Worm (Caenorhabditis elegans): ENCODE data around the gene ZK354.2.
"Not testable (repeated sequence)": the region's sequence is repeated elsewhere in the genome, so short reads cannot be mapped to it uniquely, and the experiment has no call there.

Gene ZK354.2

ce11 chrIV:5290547-5290946 is 22.7 kb upstream of the ZK354.2 start, which contains the start of gene nlp-47:
TSS of gene nlp-47 (plus strand) at chrIV:5290847.
- TF ChIP-seq ztf-4 (tag; optimal IDR thresholded peaks at IDR 0.05) (no peak), nhr-11 (tag; optimal IDR thresholded peaks at IDR 0.05) (no peak), nhr-12 (tag; optimal IDR thresholded peaks at IDR 0.05) (no peak), sem-4 (tag; optimal IDR thresholded peaks at IDR 0.05) (no peak), nhr-129 (tag; optimal IDR thresholded peaks at IDR 0.05) (no peak), nhr-6 (tag; optimal IDR thresholded peaks at IDR 0.05) (no peak), lin-11 (tag; optimal IDR thresholded peaks at IDR 0.05) (no peak), unc-62 (GFP tag; optimal IDR thresholded peaks at IDR 0.05) (no peak), aly-2 (tag; optimal IDR thresholded peaks at IDR 0.05) (no peak), ama-1 (optimal IDR thresholded peaks at IDR 0.05) (no peak), elt-3 (tag; optimal IDR thresholded peaks at IDR 0.05) (no peak), ZK546.5 (tag; optimal IDR thresholded peaks at IDR 0.05) (no peak), skn-1 (tag; optimal IDR thresholded peaks at IDR 0.05) (no peak), ztf-1 (GFP tag; conservative IDR thresholded peaks at IDR 0.05) (no peak), peb-1 (tag; optimal IDR thresholded peaks at IDR 0.05) (no peak), sma-9 (GFP tag; optimal IDR thresholded peaks at IDR 0.05) (no peak), sma-9 (tag; optimal IDR thresholded peaks at IDR 0.05) (no peak), R02D3.7 (tag; optimal IDR thresholded peaks at IDR 0.05) (no peak), lsy-2 (tag; optimal IDR thresholded peaks at IDR 0.05) (no peak)

- TF ChIP-seq unc-39 (tag; optimal IDR thresholded peaks at IDR 0.05) (no peak), mbf-1 (tag; optimal IDR thresholded peaks at IDR 0.05) (no peak), ceh-82 (tag; optimal IDR thresholded peaks at IDR 0.05) (no peak), ama-1 (optimal IDR thresholded peaks at IDR 0.05) (no peak)
Observed at ce11 chrIV:5291207-5291606, 22.0 kb upstream of the ZK354.2 start.

ce11 chrIV:5294467-5294866 is 18.7 kb upstream of the ZK354.2 start:
- TF ChIP-seq nhr-23 (tag; optimal IDR thresholded peaks at IDR 0.05), result no peak
- TF ChIP-seq aly-2 (tag; optimal IDR thresholded peaks at IDR 0.05), result no peak
- TF ChIP-seq ztf-4 (tag; optimal IDR thresholded peaks at IDR 0.05), result no peak
- no peak for TF ChIP-seq ZK546.5 (tag; optimal IDR thresholded peaks at IDR 0.05)
- no peak for TF ChIP-seq R02D3.7 (tag; optimal IDR thresholded peaks at IDR 0.05)
- TF ChIP-seq ztf-11 (tag; optimal IDR thresholded peaks at IDR 0.05), result no peak
- no peak for TF ChIP-seq sem-4 (tag; optimal IDR thresholded peaks at IDR 0.05)
- no peak for TF ChIP-seq zag-1 (tag; optimal IDR thresholded peaks at IDR 0.05)
- TF ChIP-seq mdl-1 (tag; optimal IDR thresholded peaks at IDR 0.05), result no peak
- TF ChIP-seq Y55F3AM.14 (GFP tag; optimal IDR thresholded peaks at IDR 0.05), result no peak
- no peak for TF ChIP-seq lin-13 (GFP tag; optimal IDR thresholded peaks at IDR 0.05)

- not testable (repeated sequence) for TF ChIP-seq nhr-11, mbf-1, F13H6.1 (tag; optimal IDR thresholded peaks at IDR 0.05)
Observed at ce11 chrIV:5295240-5295639, 18.0 kb upstream of the ZK354.2 start, which contains the start of gene msp-51. TSS of gene msp-51 (minus strand) at chrIV:5295340.

- TF ChIP-seq skn-1 (tag; optimal IDR thresholded peaks at IDR 0.05), result no peak
- TF ChIP-seq peb-1 (tag; optimal IDR thresholded peaks at IDR 0.05), result no peak
- TF ChIP-seq crh-2 (tag; optimal IDR thresholded peaks at IDR 0.05), result no peak
- no peak for TF ChIP-seq zag-1 (tag; optimal IDR thresholded peaks at IDR 0.05)
- no peak for TF ChIP-seq sem-4 (tag; optimal IDR thresholded peaks at IDR 0.05)
- TF ChIP-seq elt-1 (tag; optimal IDR thresholded peaks at IDR 0.05), result no peak
- no peak for TF ChIP-seq F13H6.1 (tag; optimal IDR thresholded peaks at IDR 0.05)
- no peak for TF ChIP-seq gmeb-1 (tag; optimal IDR thresholded peaks at IDR 0.05)
- TF ChIP-seq nhr-11 (tag; optimal IDR thresholded peaks at IDR 0.05), result no peak
- no peak for TF ChIP-seq lin-39 (tag; optimal IDR thresholded peaks at IDR 0.05)
- TF ChIP-seq elt-3 (tag; optimal IDR thresholded peaks at IDR 0.05), result no peak
- no peak for TF ChIP-seq C34F6.9 (tag; optimal IDR thresholded peaks at IDR 0.05)
- no peak for TF ChIP-seq ztf-4 (tag; optimal IDR thresholded peaks at IDR 0.05)
- no peak for TF ChIP-seq ztf-11 (tag; optimal IDR thresholded peaks at IDR 0.05)
- no peak for TF ChIP-seq ceh-82 (tag; optimal IDR thresholded peaks at IDR 0.05)
- TF ChIP-seq lin-13 (GFP tag; optimal IDR thresholded peaks at IDR 0.05), result no peak
- no peak for TF ChIP-seq mab-5 (tag; optimal IDR thresholded peaks at IDR 0.05)
- TF ChIP-seq ceh-16 (tag; optimal IDR thresholded peaks at IDR 0.05), result no peak
Observed at ce11 chrIV:5297436-5298012, 15.7 kb upstream of the ZK354.2 start, which contains the start of the genes ZK354.6 and msp-113. TSS of gene ZK354.6 (minus strand) at chrIV:5297536. TSS of gene msp-113 (plus strand) at chrIV:5297962.
